Worm (Caenorhabditis elegans) whole organism, L1 larva: ENCODE data around the gene tsn-1.

Experiments used
- C16A3.4 ChIP-seq: fragments of 150-350 bp; optimal IDR thresholded peaks from 2 replicates; lab custom pipeline; 2014; ENCODE audit warnings: missing biosample characterization, missing genetic modification characterization
- ama-1 ChIP-seq: fragments of 150-350 bp; optimal IDR thresholded peaks from 2 replicates; lab custom pipeline; 2014
- ceh-8 ChIP-seq: fragments of 200-800 bp; sonication (Bioruptor generic); optimal IDR thresholded peaks from 2 replicates; lab custom pipeline; 2018; ENCODE audit warnings: mild to moderate bottlenecking, missing genetic modification characterization, moderate library complexity, missing compliant biosample characterization
- elt-3 ChIP-seq, 6 experiments: fragments of 150-350 bp in 1 of 6; sonication (generic microtip); optimal IDR thresholded peaks; 2 replicates each; lab custom pipeline; 2017 to 2018; ENCODE audit warnings: missing biosample characterization in 6 of 6, missing genetic modification characterization in 6 of 6, inconsistent platforms in 1 of 6
- hlh-4 ChIP-seq: sonication (generic microtip); optimal IDR thresholded peaks from 2 replicates; lab custom pipeline; 2016; ENCODE audit warnings: mild to moderate bottlenecking, missing genetic modification characterization, missing compliant biosample characterization
- isw-1 ChIP-seq: fragments of 200-800 bp; sonication (Bioruptor generic); IDR thresholded peaks from 2 replicates; pipeline ENCODE4 v1.3.6; 2022; ENCODE audit warnings: missing genetic modification characterization, missing compliant biosample characterization
- lsy-2 ChIP-seq, 2 experiments: fragments of 150-350 bp; optimal IDR thresholded peaks; 2 replicates each; lab custom pipeline; 2014; ENCODE audit warnings: missing biosample characterization in 2 of 2, missing genetic modification characterization in 2 of 2
- nhr-12 ChIP-seq: sonication (generic microtip); optimal IDR thresholded peaks from 2 replicates; lab custom pipeline; 2017; ENCODE audit warnings: missing biosample characterization, missing genetic modification characterization
- nhr-84 ChIP-seq: sonication (generic microtip); optimal IDR thresholded peaks from 2 replicates; lab custom pipeline; 2017; ENCODE audit warnings: missing biosample characterization, missing genetic modification characterization
- snpc-4 ChIP-seq: fragments of 150-350 bp; optimal IDR thresholded peaks from 2 replicates; lab custom pipeline; 2014; ENCODE audit warnings: missing biosample characterization, missing genetic modification characterization
- unc-130 ChIP-seq: fragments of 150-350 bp; optimal IDR thresholded peaks from 2 replicates; lab custom pipeline; 2017; ENCODE audit warnings: missing biosample characterization, missing genetic modification characterization, inconsistent platforms
- unc-62 ChIP-seq: fragments of 150-350 bp; optimal IDR thresholded peaks from 2 replicates; lab custom pipeline; 2014; ENCODE audit warnings: missing biosample characterization, missing genetic modification reagents, missing genetic modification characterization
- zag-1 ChIP-seq: fragments of 150-350 bp; optimal IDR thresholded peaks from 2 replicates; lab custom pipeline; 2014; ENCODE audit warnings: missing biosample characterization, missing genetic modification characterization
- ztf-4 ChIP-seq: fragments of 150-350 bp; optimal IDR thresholded peaks from 2 replicates; lab custom pipeline; 2014; ENCODE audit warnings: missing biosample characterization, missing genetic modification characterization

ce11 chrII:4667572-4667971 lies 39.0 kb upstream of the tsn-1 start, which contains the start of gene fut-5:
- no peak for TF ChIP-seq unc-130
- TF ChIP-seq zag-1 (tag; lab: Kevin White, UChicago): no peak
- no peak for TF ChIP-seq nhr-12 (tag; lab: Kevin White, UChicago)
- TF ChIP-seq unc-62 (GFP tag; lab: Kevin White, UChicago): no peak
- TF ChIP-seq elt-3 (tag; optimal IDR thresholded peaks at IDR 0.05; lab: Kevin White, UChicago): no peak
- no peak for TF ChIP-seq isw-1 (GFP tag; lab: Robert Waterston, UW)
- no peak for TF ChIP-seq snpc-4 (tag; lab: Kevin White, UChicago)
- TF ChIP-seq C16A3.4 (tag; lab: Kevin White, UChicago): no peak
- TF ChIP-seq hlh-4 (tag; lab: Kevin White, UChicago): no peak
- no peak for TF ChIP-seq ceh-8 (GFP tag; lab: Kevin White, UChicago)
- no peak for TF ChIP-seq lsy-2 (tag; optimal IDR thresholded peaks at IDR 0.05; lab: Kevin White, UChicago)
- TF ChIP-seq ztf-4: no peak
- no peak for TF ChIP-seq ama-1 (lab: Kevin White, UChicago)
- no peak for TF ChIP-seq nhr-84 (tag; lab: Kevin White, UChicago)
